Fruit fly (Drosophila melanogaster) S2 (cell line): ENCODE measurements around the gene CG6071.

Experiments used
- CG8478 ChIP-seq: fragments of >200 bp; optimal IDR thresholded peaks from 2 replicates; lab custom pipeline; 2018
- CTCF ChIP-seq, 2 experiments: fragments of >200 bp; optimal IDR thresholded peaks; 2 replicates each; lab custom pipeline; 2018

- TF ChIP-seq CG8478 (lab: Kevin White, UChicago) (no peak), CTCF (optimal IDR thresholded peaks at IDR 0.05; lab: Kevin White, UChicago) (peak in 1 of 2 experiments; percentile 12)
Observed at dm6 chr3L:11691203-11691797, 45.5 kb upstream of the CG6071 start, which contains the start of the genes Pldn and CG14135.
